Worm (Caenorhabditis elegans) whole organism, L3 larva: ENCODE measurements around the gene asm-2.

Experiments
- egl-27 ChIP-seq: sonication (generic microtip); optimal IDR thresholded peaks from 4 replicates; lab custom pipeline; 2017; ENCODE audit warnings: missing biosample characterization, missing genetic modification reagents, missing genetic modification characterization
- elt-2 ChIP-seq: sonication (generic microtip); optimal IDR thresholded peaks from 2 replicates; lab custom pipeline; 2016; ENCODE audit warnings: missing genetic modification reagents, mild to moderate bottlenecking, missing genetic modification characterization, missing compliant biosample characterization

DNA sequence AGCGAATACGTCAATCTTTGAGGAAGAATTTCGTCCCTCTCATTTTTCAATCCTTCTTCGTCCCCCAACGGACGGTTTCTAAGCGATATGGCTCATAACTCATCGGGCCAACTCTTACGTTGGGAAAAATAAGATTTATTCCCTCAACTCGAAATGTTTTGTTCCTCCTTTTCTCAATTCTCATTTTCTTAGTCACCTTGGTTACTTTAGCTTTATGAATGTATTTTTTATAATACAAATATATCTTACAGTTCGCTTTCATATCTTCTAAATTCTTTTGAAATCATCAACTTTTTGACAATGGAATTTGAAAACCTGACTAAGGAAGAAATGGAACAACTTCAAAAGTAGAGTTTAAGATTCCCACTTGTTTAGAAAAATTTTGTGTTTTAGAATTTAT, 5.4 kb upstream of the asm-2 start, which contains the start of gene npr-9:
- TF ChIP-seq elt-2 (tag; lab: Kevin White, UChicago) (no peak), egl-27 (tag; lab: Kevin White, UChicago) (no peak)
